Fruit fly (Drosophila melanogaster): ENCODE measurements around the gene Fer1.
A peak's percentile ranks its signal among the peaks of the same experiment; 100 is the strongest.

The Fer1 gene

dm6 chr3R:7093592-7093991, 42.4 kb upstream of the Fer1 start (continued):
- TF ChIP-seq fu2 (GFP tag; optimal IDR thresholded peaks at IDR 0.05) (no peak), CHES-1-like (GFP tag; optimal IDR thresholded peaks at IDR 0.05) (no peak), ac (GFP tag; optimal IDR thresholded peaks at IDR 0.05) (no peak), vnd (GFP tag; IDR thresholded peaks at IDR 0.05; ENCODE audit: partially characterized antibody) (no peak), ems (GFP tag; optimal IDR thresholded peaks at IDR 0.05) (no peak), Awh (GFP tag; IDR thresholded peaks at IDR 0.05) (no peak), CG6175 (GFP tag; IDR thresholded peaks at IDR 0.05) (no peak), MTF-1 (GFP tag; optimal IDR thresholded peaks at IDR 0.05; ENCODE audit: borderline replicate concordance) (no peak), CG34422 (GFP tag; IDR thresholded peaks at IDR 0.05) (0 out of 3 replicates have a peak, but pooled peaks have one; percentile 32), MBD-R2 (GFP tag; IDR thresholded peaks at IDR 0.05) (peak; percentile 70), E2f1 (GFP tag; IDR thresholded peaks at IDR 0.05) (no peak), CG2116 (GFP tag; optimal IDR thresholded peaks at IDR 0.05) (peak; percentile 30), Atf6 (GFP tag; IDR thresholded peaks at IDR 0.05) (0 out of 2 replicates have a peak, but pooled peaks have one; percentile 20), sens (GFP tag) (peak; percentile 80), Max (GFP tag; optimal IDR thresholded peaks at IDR 0.05) (peak; percentile 24), Sox102F (GFP tag; optimal IDR thresholded peaks at IDR 0.05) (no peak), CG14710 (tag; optimal IDR thresholded peaks at IDR 0.05) (peak; percentile 30), mam (GFP tag; optimal IDR thresholded peaks at IDR 0.05) (peak; percentile 10), CG4404 (GFP tag; IDR thresholded peaks at IDR 0.05) (no peak), Nf-YC (tag; optimal IDR thresholded peaks at IDR 0.05) (no peak), sob (GFP tag; IDR thresholded peaks at IDR 0.05) (peak; percentile 63), seq (GFP tag; IDR thresholded peaks at IDR 0.05) (no peak), H15 (GFP tag; IDR thresholded peaks at IDR 0.05) (peak; percentile 50; the same call in 1 of the 3 replicates), dmrt11E (tag; optimal IDR thresholded peaks at IDR 0.05) (peak; percentile 18), CG14014 (GFP tag; IDR thresholded peaks at IDR 0.05) (peak; percentile 26; the same call in 1 of the 2 replicates), CG14860 (GFP tag; IDR thresholded peaks at IDR 0.05; ENCODE audit: partially characterized antibody) (peak; percentile 10; the same call in 1 of the 3 replicates), hb (GFP tag; IDR thresholded peaks at IDR 0.05; ENCODE audit: partially characterized antibody) (no peak), CG6254 (GFP tag; optimal IDR thresholded peaks at IDR 0.05) (peak; percentile 10), CkIIα-i1 (GFP tag; IDR thresholded peaks at IDR 0.05) (no peak), trem (tag; optimal IDR thresholded peaks at IDR 0.05) (peak; percentile 27), Ptx1 (GFP tag; IDR thresholded peaks at IDR 0.05) (peak; percentile 14; the same call in 1 of the 2 replicates), CG10274 (GFP tag; optimal IDR thresholded peaks at IDR 0.05) (no peak), fd3F (GFP tag; optimal IDR thresholded peaks at IDR 0.05) (no peak), CG6272 (GFP tag; IDR thresholded peaks at IDR 0.05) (no peak), CG17361 (GFP tag; IDR thresholded peaks at IDR 0.05) (peak; percentile 42; the same call in 1 of the 3 replicates), jigr1 (GFP tag; IDR thresholded peaks at IDR 0.05) (no peak), dpn (GFP tag; optimal IDR thresholded peaks at IDR 0.05) (peak in 1 of 2 experiments; percentile 10), br (optimal IDR thresholded peaks at IDR 0.05) (no peak), ken (GFP tag; IDR thresholded peaks at IDR 0.05) (no peak), CG13424 (tag; optimal IDR thresholded peaks at IDR 0.05) (peak; percentile 2), lola (GFP tag; optimal IDR thresholded peaks at IDR 0.05) (no peak), BEAF-32 (GFP tag; optimal IDR thresholded peaks at IDR 0.05) (peak; percentile 52), Adf1 (GFP tag; IDR thresholded peaks at IDR 0.05) (no peak), CG8089 (GFP tag; optimal IDR thresholded peaks at IDR 0.05) (no peak), ham (GFP tag; IDR thresholded peaks at IDR 0.05) (no peak), CG6813 (GFP tag; optimal IDR thresholded peaks at IDR 0.05) (no peak), Tbp (GFP tag; optimal IDR thresholded peaks at IDR 0.05) (no peak), CG15601 (tag; optimal IDR thresholded peaks at IDR 0.05) (no peak), Dek (tag; optimal IDR thresholded peaks at IDR 0.05) (no peak), CG5180 (GFP tag; optimal IDR thresholded peaks at IDR 0.05) (no peak), CG9215 (GFP tag; IDR thresholded peaks at IDR 0.05) (peak; percentile 16; the same call in 1 of the 2 replicates)

All from whole organism, embryonic.